Fruit fly (Drosophila melanogaster): ENCODE measurements around the gene XNP.

The XNP gene

dm6 chr3R:25445546-25446400 lies 36.9 kb downstream of the XNP start (continued):
- 0 out of 3 replicates have a peak, but pooled peaks have one; percentile 60 for TF ChIP-seq ase (GFP tag; IDR thresholded peaks at IDR 0.05)
- no peak for TF ChIP-seq h (optimal IDR thresholded peaks at IDR 0.05)
- peak; percentile 25 for TF ChIP-seq CG18476 (GFP tag; optimal IDR thresholded peaks at IDR 0.05)
- TF ChIP-seq corto (GFP tag; optimal IDR thresholded peaks at IDR 0.05) = no peak
- peak; percentile 79 for TF ChIP-seq HLH3B (GFP tag; IDR thresholded peaks at IDR 0.05)
- peak; percentile 39 for TF ChIP-seq Mad (GFP tag; optimal IDR thresholded peaks at IDR 0.05)
- TF ChIP-seq jumu (GFP tag; optimal IDR thresholded peaks at IDR 0.05) = peak; percentile 72
- peak; percentile 19 for TF ChIP-seq lbe (GFP tag; optimal IDR thresholded peaks at IDR 0.05)
- TF ChIP-seq Chrac-16 (GFP tag; optimal IDR thresholded peaks at IDR 0.05) = peak; percentile 72
- peak; percentile 57 for TF ChIP-seq Hr3 (GFP tag; optimal IDR thresholded peaks at IDR 0.05)
- TF ChIP-seq CG9609 (GFP tag; optimal IDR thresholded peaks at IDR 0.05) = peak; percentile 60
- peak; percentile 59 for TF ChIP-seq CG33557 (GFP tag; optimal IDR thresholded peaks at IDR 0.05)
- TF ChIP-seq CG13424 (tag; optimal IDR thresholded peaks at IDR 0.05) = peak; percentile 59
- no peak; the same call in 1 of the 2 replicates for TF ChIP-seq dan (GFP tag; IDR thresholded peaks at IDR 0.05)
- TF ChIP-seq Med (GFP tag) = peak; percentile 62
- no peak for TF ChIP-seq CG6175 (GFP tag; IDR thresholded peaks at IDR 0.05)
- peak; percentile 55 for TF ChIP-seq CG10267 (tag; optimal IDR thresholded peaks at IDR 0.05)
- peak; percentile 41 for TF ChIP-seq nerfin-1 (tag; optimal IDR thresholded peaks at IDR 0.05)
- TF ChIP-seq knrl (GFP tag; IDR thresholded peaks at IDR 0.05; ENCODE audit: partially characterized antibody) = 0 out of 3 replicates have a peak, but pooled peaks have one; percentile 41
- TF ChIP-seq nmo (GFP tag; optimal IDR thresholded peaks at IDR 0.05) = peak; percentile 87
- no peak for TF ChIP-seq tx (GFP tag; optimal IDR thresholded peaks at IDR 0.05)
- peak; percentile 77 for TF ChIP-seq dmrt99B (tag; optimal IDR thresholded peaks at IDR 0.05)
- peak; percentile 68 for TF ChIP-seq jing (GFP tag; optimal IDR thresholded peaks at IDR 0.05)
- TF ChIP-seq Ptx1 (GFP tag; IDR thresholded peaks at IDR 0.05) = peak; percentile 75
- peak; percentile 42 for TF ChIP-seq CG8290 (GFP tag; optimal IDR thresholded peaks at IDR 0.05)
- peak; percentile 12 to 23 for TF ChIP-seq CG8290 (tag; optimal IDR thresholded peaks at IDR 0.05)
- TF ChIP-seq CG10431 (GFP tag; optimal IDR thresholded peaks at IDR 0.05) = peak; percentile 29
- no peak for TF ChIP-seq insv (GFP tag; optimal IDR thresholded peaks at IDR 0.05)
- 0 out of 2 replicates have a peak, but pooled peaks have one; percentile 8 for TF ChIP-seq tna (GFP tag; IDR thresholded peaks at IDR 0.05; ENCODE audit: partially characterized antibody)
- peak; percentile 67 for TF ChIP-seq CG1529 (GFP tag; optimal IDR thresholded peaks at IDR 0.05)
- TF ChIP-seq lilli (GFP tag; optimal IDR thresholded peaks at IDR 0.05) = peak; percentile 39
- no peak for TF ChIP-seq Sin3A (optimal IDR thresholded peaks at IDR 0.05)
- peak; percentile 34 for TF ChIP-seq btn (GFP tag; optimal IDR thresholded peaks at IDR 0.05)
- TF ChIP-seq CG32767 (GFP tag; IDR thresholded peaks at IDR 0.05) = peak; percentile 73
- no peak for TF ChIP-seq Elba2 (GFP tag; optimal IDR thresholded peaks at IDR 0.05)
- TF ChIP-seq Nf-YA (GFP tag; IDR thresholded peaks at IDR 0.05) = peak; percentile 52; the same call in 1 of the 2 replicates
- TF ChIP-seq BtbVII (GFP tag; optimal IDR thresholded peaks at IDR 0.05) = no peak
- TF ChIP-seq CG11504 (tag; optimal IDR thresholded peaks at IDR 0.05) = peak; percentile 99
- TF ChIP-seq CG12391 (tag; optimal IDR thresholded peaks at IDR 0.05) = peak; percentile 76
- TF ChIP-seq CG11560 (tag; IDR thresholded peaks at IDR 0.05) = peak; percentile 23; the same call in 1 of the 3 replicates
- TF ChIP-seq CG12769 (tag; optimal IDR thresholded peaks at IDR 0.05) = peak; percentile 24
- TF ChIP-seq ewg (GFP tag; optimal IDR thresholded peaks at IDR 0.05) = peak; percentile 68
- no peak for TF ChIP-seq repo (GFP tag; optimal IDR thresholded peaks at IDR 0.05)
- TF ChIP-seq CG12942 (GFP tag; optimal IDR thresholded peaks at IDR 0.05) = peak; percentile 24
- TF ChIP-seq sens-2 (GFP tag; IDR thresholded peaks at IDR 0.05) = peak; percentile 62; the same call in 1 of the 2 replicates
- TF ChIP-seq cwo (GFP tag; optimal IDR thresholded peaks at IDR 0.05) = no peak
- no peak for TF ChIP-seq crc (GFP tag; optimal IDR thresholded peaks at IDR 0.05)
- peak; percentile 43 for TF ChIP-seq Nf-YB (GFP tag; optimal IDR thresholded peaks at IDR 0.05)
- peak; percentile 64 for TF ChIP-seq tin (GFP tag; optimal IDR thresholded peaks at IDR 0.05)

All from whole organism, embryonic.